Worm (Caenorhabditis elegans): ENCODE data around the gene idpc-1.

ce11 chrIII:11424815-11425214 lies 2.2 kb upstream of the idpc-1 start:
- TF ChIP-seq nhr-76 (tag; optimal IDR thresholded peaks at IDR 0.05) (no peak), fos-1 (tag; optimal IDR thresholded peaks at IDR 0.05) (no peak), madf-9 (GFP tag; conservative IDR thresholded peaks at IDR 0.05) (no peak), rbr-2 (tag; optimal IDR thresholded peaks at IDR 0.05) (no peak), F49E8.2 (tag; optimal IDR thresholded peaks at IDR 0.05; ENCODE audit: borderline replicate concordance) (no peak), nhr-11 (tag; optimal IDR thresholded peaks at IDR 0.05) (no peak)
